Fruit fly (Drosophila melanogaster) whole organism, embryonic: ENCODE measurements around the gene asl.

Experiments used
- Atf-2 ChIP-seq: fragments of 200-800 bp; sonication (Bioruptor generic); optimal IDR thresholded peaks from 2 replicates; lab custom pipeline; 2016; ENCODE audit warnings: missing biosample characterization, missing genetic modification characterization
- B-H1 ChIP-seq: fragments of 200-800 bp; sonication (Bioruptor generic); IDR thresholded peaks from 3 replicates; pipeline ENCODE4 v1.3.6; 2022; ENCODE audit warnings: missing biosample characterization, missing genetic modification characterization
- CG11093 ChIP-seq: fragments of 200-800 bp; sonication (Bioruptor generic); IDR thresholded peaks from 3 replicates; pipeline ENCODE4 v1.3.6; 2022; ENCODE audit warnings: missing biosample characterization, missing genetic modification characterization
- CG12659 ChIP-seq: fragments of 200-800 bp; sonication (Bioruptor generic); optimal IDR thresholded peaks from 3 replicates; lab custom pipeline; 2017; ENCODE audit warnings: mild to moderate bottlenecking, missing biosample characterization, missing genetic modification reagents, missing genetic modification characterization
- CG12769 ChIP-seq: fragments of 200-800 bp; sonication (Bioruptor generic); optimal IDR thresholded peaks from 2 replicates; lab custom pipeline; 2019; ENCODE audit warnings: missing biosample characterization, mild to moderate bottlenecking, missing genetic modification characterization, moderate library complexity
- CG13296 ChIP-seq: fragments of 200-800 bp; sonication (Bioruptor generic); optimal IDR thresholded peaks from 3 replicates; lab custom pipeline; 2018; ENCODE audit warnings: missing biosample characterization, mild to moderate bottlenecking, missing genetic modification characterization
- CG14667 ChIP-seq: fragments of 200-800 bp; sonication (Bioruptor generic); IDR thresholded peaks from 2 replicates; pipeline ENCODE4 v1.3.6; 2022; ENCODE audit warnings: missing biosample characterization, missing genetic modification characterization
- CG15073 ChIP-seq: fragments of 200-800 bp; sonication (Bioruptor generic); optimal IDR thresholded peaks from 2 replicates; lab custom pipeline; 2016; ENCODE audit warnings: missing biosample characterization, missing genetic modification characterization
- CG1832 ChIP-seq: fragments of 200-800 bp; sonication (Bioruptor generic); optimal IDR thresholded peaks from 2 replicates; lab custom pipeline; 2017; ENCODE audit warnings: missing biosample characterization, mild to moderate bottlenecking, missing genetic modification characterization, inconsistent platforms
- CG18476 ChIP-seq: fragments of 200-800 bp; sonication (Bioruptor generic); optimal IDR thresholded peaks from 2 replicates; lab custom pipeline; 2016; ENCODE audit warnings: missing biosample characterization, mild to moderate bottlenecking, missing genetic modification characterization
- CG18599 ChIP-seq: fragments of 200-800 bp; sonication (Bioruptor generic); optimal IDR thresholded peaks from 3 replicates; lab custom pipeline; 2017; ENCODE audit warnings: missing biosample characterization, missing genetic modification characterization, mild to moderate bottlenecking, moderate library complexity, missing genetic modification reagents
- CG2116 ChIP-seq: fragments of 200-800 bp; sonication (Bioruptor generic); optimal IDR thresholded peaks from 3 replicates; lab custom pipeline; 2018; ENCODE audit warnings: missing biosample characterization, mild to moderate bottlenecking, missing genetic modification characterization
- CG30020 ChIP-seq: fragments of 200-800 bp; optimal IDR thresholded peaks from 2 replicates; lab custom pipeline; 2019; ENCODE audit warnings: missing biosample characterization, mild to moderate bottlenecking, missing genetic modification characterization, moderate library complexity
- CG3065 ChIP-seq: fragments of 200-800 bp; sonication (Bioruptor generic); optimal IDR thresholded peaks from 2 replicates; lab custom pipeline; 2016; ENCODE audit warnings: missing biosample characterization, missing genetic modification characterization
- CG34376 ChIP-seq: fragments of 200-800 bp; sonication (Bioruptor generic); optimal IDR thresholded peaks from 2 replicates; lab custom pipeline; 2018; ENCODE audit warnings: missing biosample characterization, mild to moderate bottlenecking, missing genetic modification characterization
- CG3838 ChIP-seq: fragments of 200-800 bp; sonication (Bioruptor generic); optimal IDR thresholded peaks from 3 replicates; lab custom pipeline; 2016; ENCODE audit warnings: missing biosample characterization, missing genetic modification characterization
- CG4360 ChIP-seq: fragments of 200-800 bp; sonication (Bioruptor generic); IDR thresholded peaks from 2 replicates; pipeline ENCODE4 v1.3.6; 2022; ENCODE audit warnings: missing biosample characterization, missing genetic modification characterization
- CG5953 ChIP-seq: fragments of 200-800 bp; sonication (Bioruptor generic); IDR thresholded peaks from 2 replicates; pipeline ENCODE4 v1.3.6; 2022; ENCODE audit warnings: missing biosample characterization, missing genetic modification characterization
- CG6689 ChIP-seq: fragments of 200-800 bp; sonication (Bioruptor generic); IDR thresholded peaks from 2 replicates; pipeline ENCODE4 v1.3.6; 2022; ENCODE audit warnings: missing biosample characterization, missing genetic modification characterization
- CG6765 ChIP-seq: fragments of 200-800 bp; sonication (Bioruptor generic); optimal IDR thresholded peaks from 3 replicates; lab custom pipeline; 2017; ENCODE audit warnings: missing biosample characterization, mild to moderate bottlenecking, missing genetic modification characterization
- CG6813 ChIP-seq: fragments of 200-800 bp; sonication (Bioruptor generic); optimal IDR thresholded peaks from 2 replicates; lab custom pipeline; 2017; ENCODE audit warnings: missing biosample characterization, missing genetic modification characterization, mild to moderate bottlenecking, moderate library complexity, missing genetic modification reagents
- CG6854 ChIP-seq: fragments of 200-800 bp; sonication (Bioruptor generic); optimal IDR thresholded peaks from 3 replicates; lab custom pipeline; 2017; ENCODE audit warnings: missing biosample characterization, mild to moderate bottlenecking, missing genetic modification characterization
- CrebB ChIP-seq: fragments of 200-800 bp; sonication (Bioruptor generic); optimal IDR thresholded peaks from 3 replicates; lab custom pipeline; 2018; ENCODE audit warnings: missing biosample characterization, mild to moderate bottlenecking, missing genetic modification characterization
- D ChIP-seq, 2 experiments: fragments of 200-800 bp in 1 of 2; fragments of >200 bp in 1 of 2; sonication (Bioruptor generic) in 1 of 2; optimal IDR thresholded peaks; 2 replicates in 1 of 2; 3 replicates in 1 of 2; lab custom pipeline; 2017; ENCODE audit warnings: mild to moderate bottlenecking in 1 of 2, missing biosample characterization in 1 of 2, missing genetic modification characterization in 1 of 2, missing genetic modification reagents in 1 of 2
- D19B ChIP-seq: fragments of 200-800 bp; sonication (Bioruptor generic); optimal IDR thresholded peaks from 2 replicates; lab custom pipeline; 2017; ENCODE audit warnings: missing biosample characterization, mild to moderate bottlenecking, missing genetic modification characterization
- Dfd ChIP-seq, 2 experiments: fragments of >200 bp; optimal IDR thresholded peaks; 2 replicates each; lab custom pipeline; 2017; ENCODE audit warnings: missing biosample characterization in 2 of 2, missing genetic modification characterization in 2 of 2
- Dll ChIP-seq: fragments of 200-800 bp; sonication (Bioruptor generic); IDR thresholded peaks from 4 replicates; pipeline ENCODE4 v1.3.6; 2022; ENCODE audit warnings: missing biosample characterization, missing genetic modification characterization; ENCODE audit not compliant: partially characterized antibody
- E2f1 ChIP-seq: fragments of 200-800 bp; sonication (Bioruptor generic); IDR thresholded peaks from 2 replicates; pipeline ENCODE4 v1.3.6; 2022; ENCODE audit warnings: missing biosample characterization, missing genetic modification characterization
- HLH3B ChIP-seq: fragments of 200-800 bp; sonication (Bioruptor generic); IDR thresholded peaks from 2 replicates; pipeline ENCODE4 v1.3.6; 2022; ENCODE audit warnings: missing biosample characterization, missing genetic modification characterization
- HmgZ ChIP-seq: fragments of 200-800 bp; sonication (Bioruptor generic); optimal IDR thresholded peaks from 2 replicates; lab custom pipeline; 2018; ENCODE audit warnings: missing biosample characterization, mild to moderate bottlenecking, missing genetic modification characterization
- Hmr ChIP-seq: fragments of 200-800 bp; sonication (Bioruptor generic); optimal IDR thresholded peaks from 3 replicates; lab custom pipeline; 2017; ENCODE audit warnings: mild to moderate bottlenecking, missing biosample characterization, missing genetic modification reagents, missing genetic modification characterization
- Hsf ChIP-seq: fragments of 200-800 bp; sonication (Bioruptor generic); optimal IDR thresholded peaks from 3 replicates; lab custom pipeline; 2016; ENCODE audit warnings: missing biosample characterization, missing genetic modification characterization
- YL-1 ChIP-seq: fragments of 200-800 bp; sonication (Bioruptor generic); optimal IDR thresholded peaks from 3 replicates; lab custom pipeline; 2017; ENCODE audit warnings: missing biosample characterization, mild to moderate bottlenecking, missing genetic modification characterization
- croc ChIP-seq: fragments of 200-800 bp; sonication (Bioruptor generic); conservative IDR thresholded peaks from 3 replicates; pipeline ENCODE4 v1.3.6; 2022; ENCODE audit warnings: missing biosample characterization, missing genetic modification characterization
- fu2 ChIP-seq: fragments of 200-800 bp; sonication (Bioruptor generic); optimal IDR thresholded peaks from 2 replicates; lab custom pipeline; 2016; ENCODE audit warnings: missing biosample characterization, missing genetic modification characterization
- gt ChIP-seq: fragments of 200-800 bp; sonication (Bioruptor generic); IDR thresholded peaks from 2 replicates; pipeline ENCODE4 v1.3.6; 2022; ENCODE audit warnings: missing biosample characterization, missing genetic modification characterization
- kah ChIP-seq: fragments of 200-800 bp; sonication (Bioruptor generic); optimal IDR thresholded peaks from 2 replicates; lab custom pipeline; 2018; ENCODE audit warnings: missing biosample characterization, mild to moderate bottlenecking, missing genetic modification characterization
- ken ChIP-seq: fragments of 200-800 bp; sonication (Bioruptor generic); IDR thresholded peaks from 3 replicates; pipeline ENCODE4 v1.3.6; 2022; ENCODE audit warnings: missing biosample characterization, missing genetic modification characterization
- knrl ChIP-seq: fragments of 200-800 bp; sonication (Bioruptor generic); IDR thresholded peaks from 3 replicates; pipeline ENCODE4 v1.3.6; 2022; ENCODE audit warnings: missing biosample characterization, missing genetic modification characterization; ENCODE audit not compliant: partially characterized antibody
- lbe ChIP-seq: fragments of 200-800 bp; sonication (Bioruptor generic); optimal IDR thresholded peaks from 2 replicates; lab custom pipeline; 2016; ENCODE audit warnings: missing biosample characterization, mild to moderate bottlenecking, missing genetic modification characterization
- nom ChIP-seq: fragments of 200-800 bp; sonication (Bioruptor generic); optimal IDR thresholded peaks from 2 replicates; lab custom pipeline; 2017; ENCODE audit warnings: missing biosample characterization, missing genetic modification characterization, mild to moderate bottlenecking, moderate library complexity, missing genetic modification reagents
- oc ChIP-seq: fragments of 200-800 bp; sonication (Bioruptor generic); optimal IDR thresholded peaks from 2 replicates; lab custom pipeline; 2018; ENCODE audit warnings: missing biosample characterization, mild to moderate bottlenecking, missing genetic modification characterization, moderate library complexity
- otp ChIP-seq: fragments of 200-800 bp; sonication (Bioruptor generic); IDR thresholded peaks from 3 replicates; pipeline ENCODE4, ENCODE4 v1.3.6; 2022; ENCODE audit warnings: missing biosample characterization, missing genetic modification characterization
- pros ChIP-seq: fragments of 200-800 bp; sonication (Bioruptor generic); optimal IDR thresholded peaks from 3 replicates; lab custom pipeline; 2019; ENCODE audit warnings: missing biosample characterization, mild to moderate bottlenecking, missing genetic modification characterization, moderate library complexity
- repo ChIP-seq: fragments of 200-800 bp; sonication (Bioruptor generic); optimal IDR thresholded peaks from 2 replicates; lab custom pipeline; 2016; ENCODE audit warnings: missing biosample characterization, missing genetic modification characterization
- sd ChIP-seq: fragments of 200-800 bp; sonication (Bioruptor generic); optimal IDR thresholded peaks from 3 replicates; lab custom pipeline; 2018; ENCODE audit warnings: missing biosample characterization, mild to moderate bottlenecking, missing genetic modification characterization, moderate library complexity
- sens ChIP-seq: fragments of 200-800 bp; sonication (Bioruptor generic); peaks from one replicate; lab custom pipeline; 2016; ENCODE audit warnings: missing biosample characterization, missing genetic modification characterization
- wek ChIP-seq: fragments of 200-800 bp; sonication (Bioruptor generic); optimal IDR thresholded peaks from 3 replicates; lab custom pipeline; 2018; ENCODE audit warnings: missing biosample characterization, mild to moderate bottlenecking, missing genetic modification characterization, moderate library complexity
- zen2 ChIP-seq: fragments of 200-800 bp; sonication (Bioruptor generic); IDR thresholded peaks from 3 replicates; pipeline ENCODE4 v1.3.6; 2022; ENCODE audit warnings: missing biosample characterization, missing genetic modification characterization; ENCODE audit not compliant: partially characterized antibody
- zf30C ChIP-seq: fragments of 200-800 bp; sonication (Bioruptor generic); optimal IDR thresholded peaks from 3 replicates; lab custom pipeline; 2018; ENCODE audit warnings: missing biosample characterization, mild to moderate bottlenecking, missing genetic modification characterization

Gene asl

DNA sequence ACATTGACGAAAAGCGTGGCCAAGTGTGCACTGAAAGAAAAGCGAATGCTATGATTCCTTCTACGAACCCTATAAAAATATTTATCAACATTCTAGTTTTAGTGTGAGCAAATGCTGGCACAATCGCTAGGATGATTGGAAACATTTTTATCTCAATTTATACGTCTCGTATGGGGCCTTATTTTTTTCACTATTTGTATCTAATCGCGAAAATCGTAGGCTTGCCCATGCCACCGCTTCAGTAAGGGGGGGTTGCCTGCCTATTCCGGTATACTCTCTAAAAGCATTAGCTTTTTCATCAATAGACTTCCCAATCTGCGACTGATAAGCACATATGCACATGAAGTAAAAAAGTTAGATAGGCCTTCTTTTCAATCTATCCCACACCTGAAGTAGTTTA lies 40.7 kb downstream of the asl start (continued):
- no peak for TF ChIP-seq Dfd (GFP tag; optimal IDR thresholded peaks at IDR 0.05; lab: Kevin White, UChicago)
- TF ChIP-seq fu2 (GFP tag; lab: Kevin White, UChicago) = peak; percentile 53
- peak; percentile 91 for TF ChIP-seq CG18599
- no peak for TF ChIP-seq CG15073
- TF ChIP-seq CG3838 = peak; percentile 28
- no peak for TF ChIP-seq CG30020 (tag; lab: Kevin White, UChicago)
- peak; percentile 36 for TF ChIP-seq kah
- no peak for TF ChIP-seq nom (GFP tag; lab: Kevin White, UChicago)
- peak; percentile 81 for TF ChIP-seq CG14667 (GFP tag; lab: Robert Waterston, UW)
- TF ChIP-seq croc (GFP tag; lab: Robert Waterston, UW) = peak; percentile 56; the same call in 2 of the 3 replicates
- no peak for TF ChIP-seq CG1832 (GFP tag; lab: Kevin White, UChicago)
- peak; percentile 78 for TF ChIP-seq sd
- TF ChIP-seq CG6765 (GFP tag; lab: Kevin White, UChicago) = peak; percentile 58
- TF ChIP-seq oc = peak; percentile 69
- no peak for TF ChIP-seq repo (GFP tag; lab: Kevin White, UChicago)
- peak; percentile 68 for TF ChIP-seq lbe (GFP tag; lab: Kevin White, UChicago)
- TF ChIP-seq E2f1 = peak; percentile 86
- peak; percentile 76 for TF ChIP-seq CG6813 (GFP tag; lab: Kevin White, UChicago)
- peak; percentile 56; the same call in 1 of the 2 replicates for TF ChIP-seq gt (GFP tag; lab: Robert Waterston, UW)
- TF ChIP-seq D (optimal IDR thresholded peaks at IDR 0.05; lab: Kevin White, UChicago) = no peak
- peak; percentile 72 for TF ChIP-seq D (GFP tag; optimal IDR thresholded peaks at IDR 0.05; lab: Kevin White, UChicago)
- TF ChIP-seq YL-1 = no peak
- TF ChIP-seq CrebB (tag; lab: Kevin White, UChicago) = peak; percentile 53
- TF ChIP-seq ken (GFP tag; lab: Robert Waterston, UW) = peak; percentile 92
- TF ChIP-seq HLH3B (GFP tag; lab: Robert Waterston, UW) = peak; percentile 90
- peak; percentile 49; the same call in 1 of the 3 replicates for TF ChIP-seq CG11093 (GFP tag; lab: Robert Waterston, UW)
- no peak for TF ChIP-seq wek (GFP tag; lab: Kevin White, UChicago)
- peak; percentile 86 for TF ChIP-seq CG5953 (GFP tag; lab: Robert Waterston, UW)
- peak; percentile 57 for TF ChIP-seq D19B (GFP tag; lab: Kevin White, UChicago)
- TF ChIP-seq Hsf (GFP tag; lab: Kevin White, UChicago) = peak; percentile 76
- TF ChIP-seq CG6689 (GFP tag; lab: Robert Waterston, UW) = peak; percentile 85
- TF ChIP-seq otp = peak; percentile 85
- TF ChIP-seq CG18476 = peak; percentile 65
- peak; percentile 32 for TF ChIP-seq Atf-2
- TF ChIP-seq HmgZ = peak; percentile 84
- no peak for TF ChIP-seq Dll
- TF ChIP-seq CG4360 (GFP tag; lab: Robert Waterston, UW) = peak; percentile 64
- TF ChIP-seq CG34376 (GFP tag; lab: Kevin White, UChicago) = peak; percentile 96
- no peak for TF ChIP-seq pros
- TF ChIP-seq CG6854 (GFP tag; lab: Kevin White, UChicago) = peak; percentile 50
- TF ChIP-seq knrl (GFP tag; lab: Robert Waterston, UW) = no peak
- TF ChIP-seq zf30C (GFP tag; lab: Kevin White, UChicago) = peak; percentile 80
- TF ChIP-seq CG13296 = peak; percentile 81
- TF ChIP-seq Hmr (GFP tag; lab: Kevin White, UChicago) = peak; percentile 88
- no peak for TF ChIP-seq zen2 (GFP tag; lab: Robert Waterston, UW)
- peak; percentile 96 for TF ChIP-seq sens (GFP tag; lab: Kevin White, UChicago)
- TF ChIP-seq CG2116 = peak; percentile 9
- TF ChIP-seq CG3065 (GFP tag; lab: Kevin White, UChicago) = no peak
- peak; percentile 84 for TF ChIP-seq CG12659 (GFP tag; lab: Kevin White, UChicago)
- peak; percentile 84 for TF ChIP-seq B-H1 (GFP tag; lab: Robert Waterston, UW)
- peak; percentile 88 for TF ChIP-seq CG12769 (tag; lab: Kevin White, UChicago)
